Fruit fly (Drosophila melanogaster): ENCODE measurements around the gene gpp.
A peak's percentile ranks its signal among the peaks of the same experiment; 100 is the strongest.

gpp gene

dm6 chr3R:6421712-6422141 is 15.1 kb downstream of the gpp start:
- TF ChIP-seq toe (GFP tag; optimal IDR thresholded peaks at IDR 0.05): no peak
- TF ChIP-seq cic (GFP tag; optimal IDR thresholded peaks at IDR 0.05): peak; percentile 62
- TF ChIP-seq pad (GFP tag; optimal IDR thresholded peaks at IDR 0.05): no peak
- TF ChIP-seq Hr96 (GFP tag; optimal IDR thresholded peaks at IDR 0.05): no peak
- TF ChIP-seq cnc (optimal IDR thresholded peaks at IDR 0.05): no peak
- peak; percentile 11 for TF ChIP-seq CG12768 (GFP tag; optimal IDR thresholded peaks at IDR 0.05)
- TF ChIP-seq CG7101 (tag; optimal IDR thresholded peaks at IDR 0.05): no peak
- no peak for TF ChIP-seq Clk (GFP tag; optimal IDR thresholded peaks at IDR 0.05)
- no peak for TF ChIP-seq CG11617 (GFP tag; optimal IDR thresholded peaks at IDR 0.05)
- TF ChIP-seq CG33017 (tag; optimal IDR thresholded peaks at IDR 0.05): no peak
- TF ChIP-seq tj (GFP tag; optimal IDR thresholded peaks at IDR 0.05): peak; percentile 80
- TF ChIP-seq CG7045 (GFP tag; optimal IDR thresholded peaks at IDR 0.05): no peak
- TF ChIP-seq Crg-1 (GFP tag; optimal IDR thresholded peaks at IDR 0.05): no peak

dm6 chr3R:6423128-6423527 is 16.5 kb downstream of the gpp start:
- TF ChIP-seq CG7045 (GFP tag; optimal IDR thresholded peaks at IDR 0.05) (no peak), Hr96 (GFP tag; optimal IDR thresholded peaks at IDR 0.05) (no peak), ovo (GFP tag; optimal IDR thresholded peaks at IDR 0.05) (peak; percentile 18), CG7101 (tag; optimal IDR thresholded peaks at IDR 0.05) (no peak), pad (GFP tag; optimal IDR thresholded peaks at IDR 0.05) (no peak), tj (GFP tag; optimal IDR thresholded peaks at IDR 0.05) (peak; percentile 52), Mnt (GFP tag; optimal IDR thresholded peaks at IDR 0.05) (no peak)

- TF ChIP-seq CG7101 (tag; optimal IDR thresholded peaks at IDR 0.05) (peak; percentile 63), CG1620 (GFP tag; optimal IDR thresholded peaks at IDR 0.05) (peak; percentile 5), Clk (GFP tag; optimal IDR thresholded peaks at IDR 0.05) (no peak), CG14711 (tag; optimal IDR thresholded peaks at IDR 0.05) (peak; percentile 36), ovo (GFP tag; optimal IDR thresholded peaks at IDR 0.05) (no peak), CG11617 (GFP tag; optimal IDR thresholded peaks at IDR 0.05) (peak; percentile 11), CG33017 (tag; optimal IDR thresholded peaks at IDR 0.05) (peak; percentile 52), cic (GFP tag; optimal IDR thresholded peaks at IDR 0.05) (no peak), CG12768 (GFP tag; optimal IDR thresholded peaks at IDR 0.05) (peak; percentile 33), pad (GFP tag; optimal IDR thresholded peaks at IDR 0.05) (peak; percentile 5), bab1 (GFP tag; optimal IDR thresholded peaks at IDR 0.05) (peak; percentile 59), toe (GFP tag; optimal IDR thresholded peaks at IDR 0.05) (peak; percentile 42), kay (GFP tag; ENCODE audit: borderline replicate concordance) (no peak), tj (GFP tag; optimal IDR thresholded peaks at IDR 0.05) (no peak), Mnt (GFP tag; optimal IDR thresholded peaks at IDR 0.05) (no peak), CG7045 (GFP tag; optimal IDR thresholded peaks at IDR 0.05) (peak; percentile 39), CG5204 (GFP tag; optimal IDR thresholded peaks at IDR 0.05) (no peak), cnc (optimal IDR thresholded peaks at IDR 0.05) (no peak), Crg-1 (GFP tag; optimal IDR thresholded peaks at IDR 0.05) (no peak), Hr96 (GFP tag; optimal IDR thresholded peaks at IDR 0.05) (peak; percentile 78)
These were observed 17.4 kb downstream of the gpp start for dm6 chr3R:6423984-6424602.

dm6 chr3R:6425454-6426156 is 18.9 kb downstream of the gpp start:
- TF ChIP-seq CG7045 (GFP tag; optimal IDR thresholded peaks at IDR 0.05): peak; percentile 30
- no peak for TF ChIP-seq Hr96 (GFP tag; optimal IDR thresholded peaks at IDR 0.05)
- TF ChIP-seq CG5204 (GFP tag; optimal IDR thresholded peaks at IDR 0.05): peak; percentile 6

dm6 chr3R:6426173-6426899 is 19.7 kb downstream of the gpp start:
- no peak for TF ChIP-seq CG5204 (GFP tag; optimal IDR thresholded peaks at IDR 0.05)
- peak; percentile 4 for TF ChIP-seq tj (GFP tag; optimal IDR thresholded peaks at IDR 0.05)

- TF ChIP-seq Mnt (GFP tag; optimal IDR thresholded peaks at IDR 0.05): no peak
- TF ChIP-seq CG14711 (tag; optimal IDR thresholded peaks at IDR 0.05): peak; percentile 4
- no peak for TF ChIP-seq Hr96 (GFP tag; optimal IDR thresholded peaks at IDR 0.05)
These were observed 21.1 kb downstream of the gpp start for dm6 chr3R:6427619-6428378.

Data from whole organism, adult.